Fruit fly (Drosophila melanogaster): ENCODE measurements around the gene Arp8.

DNA sequence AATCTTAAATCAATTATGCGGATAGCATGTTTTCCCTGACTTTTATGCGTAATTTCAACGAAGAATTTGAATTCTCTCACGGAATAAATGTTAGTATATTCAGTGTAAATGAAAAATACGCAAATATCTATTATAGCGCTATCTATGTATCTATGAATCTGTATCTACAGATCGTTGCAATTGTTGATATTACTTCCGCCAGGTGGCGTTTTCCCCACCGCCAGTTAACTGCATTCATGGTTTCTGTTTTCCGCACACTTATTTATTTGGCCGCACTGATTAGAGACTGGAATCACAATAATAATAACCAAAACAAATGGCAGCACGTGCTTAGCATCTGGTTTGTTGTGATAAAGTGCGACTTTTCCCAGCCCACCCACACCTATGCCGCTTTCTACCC is 22.2 kb upstream of the Arp8 start:
- TF ChIP-seq Pif1B (GFP tag; optimal IDR thresholded peaks at IDR 0.05) (no peak), Ets98B (GFP tag; IDR thresholded peaks at IDR 0.05) (no peak), CG17806 (tag; optimal IDR thresholded peaks at IDR 0.05) (no peak), CG10348 (GFP tag; IDR thresholded peaks at IDR 0.05) (no peak), EcR (GFP tag; optimal IDR thresholded peaks at IDR 0.05) (no peak), CG4496 (GFP tag; IDR thresholded peaks at IDR 0.05) (no peak), CG9948 (tag; optimal IDR thresholded peaks at IDR 0.05) (no peak), CG12605 (GFP tag; IDR thresholded peaks at IDR 0.05) (no peak), Snoo (tag; optimal IDR thresholded peaks at IDR 0.05) (no peak), CG8301 (tag; optimal IDR thresholded peaks at IDR 0.05) (no peak), Pif1A (GFP tag; optimal IDR thresholded peaks at IDR 0.05) (no peak), rn (GFP tag; IDR thresholded peaks at IDR 0.05) (no peak)

Data from whole organism, pupa.